Worm (Caenorhabditis elegans): ENCODE data around the gene B0244.16.

ce11 chrIII:5785273-5785929 lies 44.6 kb downstream of the B0244.16 start, which contains the start of gene Y37B11A.3:
- peak; percentile 15 for TF ChIP-seq him-1 (tag; optimal IDR thresholded peaks at IDR 0.05)
- TF ChIP-seq dao-5 (tag; optimal IDR thresholded peaks at IDR 0.05): no peak
- peak; percentile 3 for TF ChIP-seq W03F9.2 (tag; optimal IDR thresholded peaks at IDR 0.05)

Measured in whole organism, L4/young adult.